Worm (Caenorhabditis elegans) whole organism, L1 larva: ENCODE data around the gene F20C5.5.

Experiments used
- Y116A8C.19 ChIP-seq: sonication (generic microtip); optimal IDR thresholded peaks from 2 replicates; lab custom pipeline; 2016; ENCODE audit warnings: missing compliant biosample characterization, missing genetic modification characterization, borderline replicate concordance
- fos-1 ChIP-seq: fragments of 150-350 bp; optimal IDR thresholded peaks from 2 replicates; lab custom pipeline; 2014; ENCODE audit warnings: missing biosample characterization, missing genetic modification characterization
- lin-13 ChIP-seq: fragments of 150-350 bp; optimal IDR thresholded peaks from 2 replicates; lab custom pipeline; 2014; ENCODE audit warnings: missing biosample characterization, missing genetic modification reagents, missing genetic modification characterization
- lin-15B ChIP-seq: fragments of 150-350 bp; sonication (generic microtip); optimal IDR thresholded peaks from 3 replicates; lab custom pipeline; 2014; ENCODE audit warnings: missing biosample characterization, missing genetic modification characterization
- nhr-11 ChIP-seq: fragments of 150-350 bp; optimal IDR thresholded peaks from 2 replicates; lab custom pipeline; 2014; ENCODE audit warnings: missing biosample characterization, missing genetic modification characterization
- nhr-12 ChIP-seq: sonication (generic microtip); optimal IDR thresholded peaks from 2 replicates; lab custom pipeline; 2017; ENCODE audit warnings: missing biosample characterization, missing genetic modification characterization
- nhr-28 ChIP-seq: fragments of 150-350 bp; optimal IDR thresholded peaks from 2 replicates; lab custom pipeline; 2014; ENCODE audit warnings: missing biosample characterization, missing genetic modification characterization
- tlp-1 ChIP-seq: fragments of 150-350 bp; optimal IDR thresholded peaks from 2 replicates; lab custom pipeline; 2014; ENCODE audit warnings: missing biosample characterization, missing genetic modification characterization
- unc-62 ChIP-seq: fragments of 150-350 bp; optimal IDR thresholded peaks from 2 replicates; lab custom pipeline; 2014; ENCODE audit warnings: missing biosample characterization, missing genetic modification reagents, missing genetic modification characterization

DNA sequence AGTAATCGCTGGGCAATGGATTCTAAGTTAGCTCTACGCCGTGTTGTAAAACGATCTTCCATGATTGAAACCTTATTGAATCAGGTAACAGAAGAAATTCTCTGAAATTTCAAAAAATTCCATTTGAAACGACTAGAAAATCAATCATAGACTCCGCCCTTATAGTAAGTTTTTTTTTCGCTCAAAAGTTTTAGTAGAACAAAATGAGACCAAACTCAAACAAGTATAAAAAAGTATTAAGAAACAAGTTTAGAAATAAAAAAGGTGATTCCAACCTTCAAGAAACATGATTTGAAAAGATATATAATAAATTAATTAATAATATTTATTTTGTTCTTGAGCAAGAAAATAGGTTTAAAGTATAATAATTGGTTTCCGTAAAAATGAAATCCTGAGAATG, 8.6 kb upstream of the F20C5.5 start, which contains the start of gene C33D9.6:
- no peak for TF ChIP-seq lin-13 (GFP tag; lab: Kevin White, UChicago)
- no peak for TF ChIP-seq tlp-1
- no peak for TF ChIP-seq Y116A8C.19 (tag; lab: Kevin White, UChicago)
- TF ChIP-seq lin-15B = no peak
- TF ChIP-seq nhr-28 (tag; lab: Kevin White, UChicago) = no peak
- TF ChIP-seq unc-62 (GFP tag; lab: Kevin White, UChicago) = no peak
- TF ChIP-seq nhr-12 (tag; lab: Kevin White, UChicago) = no peak
- TF ChIP-seq fos-1 (tag; lab: Kevin White, UChicago) = no peak
- TF ChIP-seq nhr-11 (tag; lab: Kevin White, UChicago) = no peak
